Worm (Caenorhabditis elegans): ENCODE results near the gene T28B11.1.

The T28B11.1 gene

DNA sequence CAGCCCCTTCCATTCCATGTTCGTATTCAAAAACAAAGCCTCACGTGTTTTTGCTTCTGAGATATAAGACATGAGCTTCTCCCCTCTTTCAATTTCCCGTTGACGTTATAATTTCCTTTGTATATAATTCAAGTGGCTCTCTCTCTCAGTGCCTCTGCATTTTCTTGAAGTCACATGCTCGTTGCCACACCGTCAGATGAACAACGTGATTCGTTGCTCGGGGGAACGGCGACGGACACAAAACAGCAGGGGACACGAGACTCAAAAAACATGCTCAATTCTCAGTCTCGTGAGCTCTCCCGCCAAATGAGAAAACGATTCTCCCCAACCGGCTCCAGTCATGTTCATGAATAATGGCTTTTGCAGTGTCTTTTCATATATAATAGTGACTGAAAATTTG is 23.9 kb downstream of the T28B11.1 start:
- TF ChIP-seq tbx-8 (GFP tag; optimal IDR thresholded peaks at IDR 0.05) (no peak), elt-1 (tag; optimal IDR thresholded peaks at IDR 0.05; ENCODE audit: borderline replicate concordance, insufficient read depth) (no peak)

DNA sequence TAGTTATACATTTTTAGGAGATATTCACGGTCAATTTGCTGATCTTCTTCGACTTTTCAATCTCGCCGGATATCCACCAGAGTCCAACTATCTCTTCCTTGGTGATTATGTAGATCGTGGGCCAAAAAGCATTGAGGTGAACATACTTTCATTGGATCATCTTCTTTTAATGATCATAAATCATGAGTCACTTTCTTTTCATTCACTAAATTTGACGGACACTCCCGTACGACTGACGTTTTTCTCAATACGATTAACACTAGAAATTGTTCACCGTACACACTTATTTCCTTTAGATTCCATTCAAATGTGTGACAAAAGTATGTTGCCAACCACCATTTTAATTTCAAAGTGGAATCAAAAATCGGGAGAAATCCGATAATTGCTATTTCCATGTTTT is 29.3 kb downstream of the T28B11.1 start:
- no peak for TF ChIP-seq mls-2 (tag; optimal IDR thresholded peaks at IDR 0.05)
- no peak for TF ChIP-seq lsy-2 (tag; optimal IDR thresholded peaks at IDR 0.05)
- no peak for TF ChIP-seq snpc-4 (tag; optimal IDR thresholded peaks at IDR 0.05)
- TF ChIP-seq unc-120 (tag; optimal IDR thresholded peaks at IDR 0.05; ENCODE audit: poor library complexity, severe bottlenecking) = no peak
- TF ChIP-seq tbx-8 (GFP tag; optimal IDR thresholded peaks at IDR 0.05) = no peak
- TF ChIP-seq flh-1 (GFP tag; optimal IDR thresholded peaks at IDR 0.05) = no peak
- TF ChIP-seq nhr-237 (tag; optimal IDR thresholded peaks at IDR 0.05) = no peak
- no peak for TF ChIP-seq zip-8 (tag; optimal IDR thresholded peaks at IDR 0.05)
- no peak for TF ChIP-seq M03D4.4 (tag; optimal IDR thresholded peaks at IDR 0.05)
- TF ChIP-seq blmp-1 (tag; optimal IDR thresholded peaks at IDR 0.05) = no peak
- no peak for TF ChIP-seq ceh-43 (GFP tag; optimal IDR thresholded peaks at IDR 0.05)
- TF ChIP-seq ces-1 (GFP tag; optimal IDR thresholded peaks at IDR 0.05) = no peak
- no peak for TF ChIP-seq drap-1 (GFP tag; optimal IDR thresholded peaks at IDR 0.05)
- TF ChIP-seq elt-3 (tag; optimal IDR thresholded peaks at IDR 0.05) = no peak
- TF ChIP-seq sptf-1 (tag; optimal IDR thresholded peaks at IDR 0.05) = no peak

DNA sequence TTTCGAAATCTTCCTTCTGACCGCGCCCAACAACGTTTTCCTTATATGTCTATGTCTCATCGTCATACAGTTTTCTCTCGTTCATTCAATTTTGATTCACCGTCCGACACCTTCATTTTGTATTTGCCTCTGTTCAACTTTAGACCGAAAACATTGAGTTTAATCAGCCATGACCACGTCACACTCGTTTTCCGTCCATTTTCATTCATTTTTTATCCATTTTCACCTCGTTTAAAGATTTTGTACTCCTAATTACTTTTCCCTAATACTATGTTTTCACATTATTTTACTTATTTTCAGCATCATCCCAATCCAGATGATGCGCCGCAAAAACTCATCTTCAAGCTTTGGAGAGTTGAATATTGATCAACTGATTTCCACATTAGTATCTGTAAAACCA is 30.0 kb downstream of the T28B11.1 start, which contains the start of gene pph-1:
TSS of gene pph-1 (plus strand) at position 301 of the 400 bp plus-strand sequence.
- TF ChIP-seq unc-62 (GFP tag; optimal IDR thresholded peaks at IDR 0.05) (no peak), cnd-1 (tag; optimal IDR thresholded peaks at IDR 0.05) (no peak), elt-3 (tag; optimal IDR thresholded peaks at IDR 0.05) (no peak), drap-1 (GFP tag; optimal IDR thresholded peaks at IDR 0.05) (no peak), ztf-11 (tag; optimal IDR thresholded peaks at IDR 0.05) (no peak), tbx-8 (GFP tag; optimal IDR thresholded peaks at IDR 0.05) (no peak), bed-3 (GFP tag; optimal IDR thresholded peaks at IDR 0.05) (no peak), mls-2 (tag; optimal IDR thresholded peaks at IDR 0.05) (no peak), ham-2 (GFP tag; optimal IDR thresholded peaks at IDR 0.05) (no peak), flh-1 (GFP tag; optimal IDR thresholded peaks at IDR 0.05) (no peak), nhr-12 (tag; optimal IDR thresholded peaks at IDR 0.05) (no peak), mab-5 (tag; optimal IDR thresholded peaks at IDR 0.05) (no peak), nhr-237 (tag; optimal IDR thresholded peaks at IDR 0.05) (no peak), nhr-2 (tag; optimal IDR thresholded peaks at IDR 0.05) (no peak), ceh-83 (GFP tag; optimal IDR thresholded peaks at IDR 0.05) (no peak), nhr-76 (tag; optimal IDR thresholded peaks at IDR 0.05) (no peak), blmp-1 (tag; optimal IDR thresholded peaks at IDR 0.05) (no peak), nhr-28 (tag; optimal IDR thresholded peaks at IDR 0.05) (no peak)

DNA sequence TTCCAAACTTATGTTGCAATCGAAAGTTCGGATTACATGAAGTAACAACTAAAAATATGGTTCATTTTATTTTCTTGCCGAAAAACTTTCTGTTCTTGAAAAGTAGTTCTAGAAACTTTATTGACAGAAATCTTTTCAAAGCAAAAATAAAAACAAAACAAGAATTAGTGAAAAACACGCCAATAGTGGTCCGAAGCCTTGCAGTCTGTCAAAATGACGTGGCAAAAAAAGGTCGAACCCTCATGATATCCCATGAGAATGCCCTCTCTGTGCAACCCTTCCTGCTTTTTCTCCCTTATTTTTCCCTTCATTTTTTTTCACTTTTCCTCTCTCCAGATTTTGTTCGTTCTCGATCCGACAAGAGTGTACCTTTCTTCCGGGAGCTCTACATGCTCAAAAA is 33.1 kb downstream of the T28B11.1 start:
- TF ChIP-seq M03D4.4 (tag; optimal IDR thresholded peaks at IDR 0.05) (no peak), tbx-8 (GFP tag; optimal IDR thresholded peaks at IDR 0.05) (no peak), ham-2 (GFP tag; optimal IDR thresholded peaks at IDR 0.05) (no peak), lsy-2 (tag; optimal IDR thresholded peaks at IDR 0.05) (no peak), nhr-28 (tag; optimal IDR thresholded peaks at IDR 0.05) (no peak), sem-2 (GFP tag; optimal IDR thresholded peaks at IDR 0.05) (no peak), ceh-43 (GFP tag; optimal IDR thresholded peaks at IDR 0.05) (no peak), lin-32 (GFP tag; optimal IDR thresholded peaks at IDR 0.05) (no peak), nhr-2 (tag; optimal IDR thresholded peaks at IDR 0.05) (no peak), unc-120 (tag; optimal IDR thresholded peaks at IDR 0.05; ENCODE audit: poor library complexity, severe bottlenecking) (no peak), elt-1 (tag; optimal IDR thresholded peaks at IDR 0.05; ENCODE audit: borderline replicate concordance, insufficient read depth) (no peak), nhr-12 (tag; optimal IDR thresholded peaks at IDR 0.05) (no peak), ceh-83 (GFP tag; optimal IDR thresholded peaks at IDR 0.05) (no peak), flh-1 (GFP tag; optimal IDR thresholded peaks at IDR 0.05) (no peak)

DNA sequence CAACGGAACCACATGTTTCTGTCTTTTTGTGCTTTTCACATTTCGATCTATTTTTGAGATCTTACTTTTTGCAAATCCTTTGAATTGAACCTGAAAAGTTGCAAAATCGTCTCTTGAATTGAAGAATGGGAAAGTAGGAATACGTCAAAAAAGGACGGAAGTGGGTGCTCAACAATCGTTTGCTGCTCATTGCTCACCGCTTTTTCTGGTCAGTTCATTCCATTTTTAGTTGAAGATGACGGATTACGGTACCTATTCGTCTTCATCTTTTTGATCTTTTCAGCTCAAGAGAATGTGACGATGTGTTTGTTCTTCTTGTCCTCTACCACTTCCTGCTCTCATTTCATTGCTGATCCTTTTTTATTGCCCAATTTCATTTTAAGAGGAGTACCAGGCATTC is 37.0 kb downstream of the T28B11.1 start, which contains the start of gene C05A2.4:
TSS of gene C05A2.4 (plus strand) at position 301 of the 400 bp plus-strand sequence.
- TF ChIP-seq blmp-1 (tag; optimal IDR thresholded peaks at IDR 0.05) (no peak), elt-3 (tag; optimal IDR thresholded peaks at IDR 0.05) (no peak), mls-2 (tag; optimal IDR thresholded peaks at IDR 0.05) (no peak), lin-13 (tag; optimal IDR thresholded peaks at IDR 0.05) (no peak), nhr-28 (tag; optimal IDR thresholded peaks at IDR 0.05) (no peak), hlh-1 (tag; optimal IDR thresholded peaks at IDR 0.05) (no peak), ceh-43 (GFP tag; optimal IDR thresholded peaks at IDR 0.05) (no peak), cnd-1 (tag; optimal IDR thresholded peaks at IDR 0.05) (no peak), ceh-39 (tag; optimal IDR thresholded peaks at IDR 0.05) (no peak), lin-32 (GFP tag; optimal IDR thresholded peaks at IDR 0.05) (no peak), flh-1 (GFP tag; optimal IDR thresholded peaks at IDR 0.05) (no peak)

All from whole organism, mixed stage, embryonic.